Fruit fly (Drosophila melanogaster): ENCODE results near the gene CG13731.

Gene CG13731

dm6 chr3L:17415967-17416749, 27.4 kb upstream of the CG13731 start:
- TF ChIP-seq fru (GFP tag; optimal IDR thresholded peaks at IDR 0.05) = peak; percentile 57
- TF ChIP-seq dmrt93B (GFP tag; optimal IDR thresholded peaks at IDR 0.05) = no peak
- TF ChIP-seq br (GFP tag; optimal IDR thresholded peaks at IDR 0.05) = peak; percentile 39
- TF ChIP-seq sv (GFP tag; optimal IDR thresholded peaks at IDR 0.05) = peak; percentile 49
- no peak for TF ChIP-seq usp (GFP tag; optimal IDR thresholded peaks at IDR 0.05)
- peak in 1 of 2 experiments; percentile 40 for TF ChIP-seq foxo (GFP tag; optimal IDR thresholded peaks at IDR 0.05)
- peak; percentile 18 for TF ChIP-seq ey (GFP tag; optimal IDR thresholded peaks at IDR 0.05)
- no peak for TF ChIP-seq Jra (GFP tag; optimal IDR thresholded peaks at IDR 0.05)
- peak; percentile 24 for TF ChIP-seq h (GFP tag; optimal IDR thresholded peaks at IDR 0.05)
- peak; percentile 23 for TF ChIP-seq OdsH (GFP tag; optimal IDR thresholded peaks at IDR 0.05)
- TF ChIP-seq psq (GFP tag; optimal IDR thresholded peaks at IDR 0.05) = peak; percentile 40
- TF ChIP-seq rgr (GFP tag; optimal IDR thresholded peaks at IDR 0.05) = peak; percentile 31

- no peak for TF ChIP-seq Jra (GFP tag; optimal IDR thresholded peaks at IDR 0.05)
- TF ChIP-seq psq (GFP tag; optimal IDR thresholded peaks at IDR 0.05) = no peak
- no peak for TF ChIP-seq woc (GFP tag; optimal IDR thresholded peaks at IDR 0.05)
- no peak for TF ChIP-seq h (GFP tag; optimal IDR thresholded peaks at IDR 0.05)
- TF ChIP-seq Myc (optimal IDR thresholded peaks at IDR 0.05) = no peak
- no peak for TF ChIP-seq CG9705 (GFP tag; optimal IDR thresholded peaks at IDR 0.05)
- TF ChIP-seq dmrt93B (GFP tag; optimal IDR thresholded peaks at IDR 0.05) = no peak
- no peak for TF ChIP-seq Hr83 (GFP tag; optimal IDR thresholded peaks at IDR 0.05; ENCODE audit: poor library complexity, severe bottlenecking)
- TF ChIP-seq Sp1 (GFP tag; optimal IDR thresholded peaks at IDR 0.05) = no peak
- TF ChIP-seq usp (GFP tag; optimal IDR thresholded peaks at IDR 0.05) = no peak
Measured at dm6 chr3L:17412146-17412545, 23.4 kb upstream of the CG13731 start.

dm6 chr3L:17411273-17411672, 22.5 kb upstream of the CG13731 start:
- TF ChIP-seq tai (GFP tag; optimal IDR thresholded peaks at IDR 0.05) = no peak
- no peak for TF ChIP-seq CG32264 (GFP tag; optimal IDR thresholded peaks at IDR 0.05)
- TF ChIP-seq sv (GFP tag; optimal IDR thresholded peaks at IDR 0.05) = no peak
- no peak for TF ChIP-seq Sp1 (GFP tag; optimal IDR thresholded peaks at IDR 0.05)
- no peak for TF ChIP-seq Jra (GFP tag; optimal IDR thresholded peaks at IDR 0.05)
- no peak for TF ChIP-seq fru (GFP tag; optimal IDR thresholded peaks at IDR 0.05)
- no peak for TF ChIP-seq brk (GFP tag; optimal IDR thresholded peaks at IDR 0.05)
- no peak for TF ChIP-seq dmrt93B (GFP tag; optimal IDR thresholded peaks at IDR 0.05)
- TF ChIP-seq lola (GFP tag; optimal IDR thresholded peaks at IDR 0.05) = no peak
- TF ChIP-seq OdsH (GFP tag; optimal IDR thresholded peaks at IDR 0.05) = no peak

- TF ChIP-seq N (GFP tag; optimal IDR thresholded peaks at IDR 0.05) = no peak
- no peak for TF ChIP-seq Vsx2 (GFP tag; optimal IDR thresholded peaks at IDR 0.05; ENCODE audit: partially characterized antibody)
- no peak for TF ChIP-seq Sp1 (GFP tag; optimal IDR thresholded peaks at IDR 0.05)
- TF ChIP-seq br (GFP tag; optimal IDR thresholded peaks at IDR 0.05) = no peak
- TF ChIP-seq rgr (GFP tag; optimal IDR thresholded peaks at IDR 0.05) = no peak
- no peak for TF ChIP-seq CG32264 (GFP tag; optimal IDR thresholded peaks at IDR 0.05)
- TF ChIP-seq tai (GFP tag; optimal IDR thresholded peaks at IDR 0.05) = no peak
Measured at dm6 chr3L:17407480-17408093, 18.8 kb upstream of the CG13731 start.

- TF ChIP-seq Jra (GFP tag; optimal IDR thresholded peaks at IDR 0.05) (no peak), rgr (GFP tag; optimal IDR thresholded peaks at IDR 0.05) (no peak), tai (GFP tag; optimal IDR thresholded peaks at IDR 0.05) (no peak), Myc (optimal IDR thresholded peaks at IDR 0.05) (peak; percentile 24)
Measured at dm6 chr3L:17407073-17407472, 18.3 kb upstream of the CG13731 start.

dm6 chr3L:17404646-17405045, 15.9 kb upstream of the CG13731 start:
- TF ChIP-seq sv (GFP tag; optimal IDR thresholded peaks at IDR 0.05) (peak; percentile 11), CG9705 (GFP tag; optimal IDR thresholded peaks at IDR 0.05) (no peak)

dm6 chr3L:17403268-17403667, 14.5 kb upstream of the CG13731 start:
- TF ChIP-seq Sp1 (GFP tag; optimal IDR thresholded peaks at IDR 0.05) (no peak), rgr (GFP tag; optimal IDR thresholded peaks at IDR 0.05) (no peak), sage (GFP tag; optimal IDR thresholded peaks at IDR 0.05) (no peak), fru (GFP tag; optimal IDR thresholded peaks at IDR 0.05) (no peak), Myc (optimal IDR thresholded peaks at IDR 0.05) (no peak), tai (GFP tag; optimal IDR thresholded peaks at IDR 0.05) (no peak), Hr83 (GFP tag; optimal IDR thresholded peaks at IDR 0.05; ENCODE audit: poor library complexity, severe bottlenecking) (no peak), GATAd (GFP tag; optimal IDR thresholded peaks at IDR 0.05) (no peak), OdsH (GFP tag; optimal IDR thresholded peaks at IDR 0.05) (no peak), CG32264 (GFP tag; optimal IDR thresholded peaks at IDR 0.05) (no peak), N (GFP tag; optimal IDR thresholded peaks at IDR 0.05) (no peak), sv (GFP tag; optimal IDR thresholded peaks at IDR 0.05) (no peak), CrebA (GFP tag; optimal IDR thresholded peaks at IDR 0.05; ENCODE audit: borderline replicate concordance) (no peak), jim (GFP tag; optimal IDR thresholded peaks at IDR 0.05) (no peak), dmrt93B (GFP tag; optimal IDR thresholded peaks at IDR 0.05) (no peak), dsf (GFP tag; optimal IDR thresholded peaks at IDR 0.05; ENCODE audit: borderline replicate concordance) (no peak)
